Fruit fly (Drosophila melanogaster): Measurements from ENCODE around the gene CG11755.

DNA sequence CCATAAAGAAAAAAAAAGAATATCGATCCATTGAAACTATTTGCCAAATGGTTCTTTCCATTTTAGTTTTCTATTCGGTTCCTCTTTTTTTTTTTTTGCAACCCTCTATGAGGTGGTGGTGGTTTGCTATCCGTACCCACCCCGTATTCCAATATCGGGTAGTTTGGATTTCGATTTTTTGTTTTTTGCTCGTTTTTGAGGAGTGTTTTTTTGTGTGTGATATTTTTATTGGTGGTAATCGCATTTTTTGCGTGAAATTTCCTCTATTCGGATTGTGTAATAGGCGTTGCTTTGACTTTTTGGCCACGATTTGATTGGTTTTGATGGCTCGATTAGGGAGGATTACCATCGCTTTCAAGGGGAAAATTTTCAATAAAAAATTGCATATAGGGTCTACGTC lies 9.7 kb downstream of the CG11755 start:
- TF ChIP-seq br (GFP tag; optimal IDR thresholded peaks at IDR 0.05) (no peak), Rel (GFP tag; optimal IDR thresholded peaks at IDR 0.05) (no peak), Rel (tag; optimal IDR thresholded peaks at IDR 0.05) (no peak), pan (optimal IDR thresholded peaks at IDR 0.05) (no peak), dl (GFP tag; optimal IDR thresholded peaks at IDR 0.05; ENCODE audit: insufficient read depth in 1 of 2, partially characterized antibody in 2 of 2) (no peak), OdsH (GFP tag; optimal IDR thresholded peaks at IDR 0.05) (no peak)
